Worm (Caenorhabditis elegans) whole organism, young adult: ENCODE data around the gene B0336.13.

ENCODE experiments used
- B0019.2 ChIP-seq: fragments of 200-800 bp; sonication (Bioruptor generic); conservative IDR thresholded peaks from 2 replicates; pipeline ENCODE4 v1.3.6; 2022; ENCODE audit warnings: missing genetic modification reagents, missing genetic modification characterization, missing compliant biosample characterization
- F23B12.7 ChIP-seq: sonication (generic microtip); optimal IDR thresholded peaks from 2 replicates; lab custom pipeline; 2017; ENCODE audit warnings: missing genetic modification characterization, mild to moderate bottlenecking, missing compliant biosample characterization, antibody characterized with exemption, moderate library complexity; ENCODE audit not compliant: insufficient read depth
- F55B11.4 ChIP-seq: sonication (generic microtip); optimal IDR thresholded peaks from 2 replicates; lab custom pipeline; 2016; ENCODE audit warnings: missing compliant biosample characterization, missing genetic modification characterization, borderline replicate concordance; ENCODE audit not compliant: insufficient read depth
- F57A8.1 ChIP-seq: fragments of 200-800 bp; sonication (Bioruptor generic); optimal IDR thresholded peaks from 2 replicates; lab custom pipeline; 2018; ENCODE audit warnings: mild to moderate bottlenecking, missing genetic modification characterization, moderate library complexity, missing compliant biosample characterization
- T07F8.4 ChIP-seq: sonication (generic microtip); optimal IDR thresholded peaks from 2 replicates; lab custom pipeline; 2016; ENCODE audit warnings: mild to moderate bottlenecking, missing genetic modification characterization, moderate library complexity, missing compliant biosample characterization
- Y53G8AR.9 ChIP-seq: fragments of 200-800 bp; sonication (Bioruptor generic); conservative IDR thresholded peaks from 2 replicates; pipeline ENCODE4 v1.3.6; 2022; ENCODE audit warnings: missing genetic modification reagents, missing genetic modification characterization, missing compliant biosample characterization
- Y56A3A.18 ChIP-seq: fragments of 200-800 bp; sonication (Bioruptor generic); IDR thresholded peaks from 2 replicates; pipeline ENCODE4 v1.3.6; 2022; ENCODE audit warnings: missing genetic modification reagents, missing genetic modification characterization, missing compliant biosample characterization
- Y95B8A.8 ChIP-seq: fragments of 200-800 bp; sonication (Bioruptor generic); IDR thresholded peaks from 2 replicates; pipeline ENCODE4 v1.3.6; 2022; ENCODE audit warnings: missing genetic modification reagents, missing genetic modification characterization, missing compliant biosample characterization
- aptf-2 ChIP-seq: fragments of 200-800 bp; sonication (Bioruptor generic); conservative IDR thresholded peaks from 2 replicates; pipeline ENCODE4 v1.3.6; 2022; ENCODE audit warnings: missing genetic modification reagents, missing genetic modification characterization, missing compliant biosample characterization
- cebp-2 ChIP-seq: fragments of 200-800 bp; sonication (Bioruptor generic); IDR thresholded peaks from 2 replicates; pipeline ENCODE4 v1.3.6; 2022; ENCODE audit warnings: missing genetic modification characterization, missing compliant biosample characterization
- ceh-58 ChIP-seq: fragments of 200-800 bp; sonication (Bioruptor generic); IDR thresholded peaks from 2 replicates; pipeline ENCODE4 v1.3.6; 2022; ENCODE audit warnings: missing genetic modification characterization, missing compliant biosample characterization
- die-1 ChIP-seq: sonication (generic microtip); optimal IDR thresholded peaks from 2 replicates; lab custom pipeline; 2016; ENCODE audit warnings: missing genotype, mild to moderate bottlenecking, missing genetic modification characterization, missing compliant biosample characterization
- egl-44 ChIP-seq: fragments of 200-800 bp; sonication (Bioruptor generic); IDR thresholded peaks from 2 replicates; pipeline ENCODE4 v1.3.6; 2022; ENCODE audit warnings: missing genetic modification reagents, missing genetic modification characterization, missing compliant biosample characterization
- ekl-4 ChIP-seq: fragments of 200-800 bp; sonication (Bioruptor generic); IDR thresholded peaks from 2 replicates; pipeline ENCODE4 v1.3.6; 2022; ENCODE audit warnings: missing genetic modification reagents, missing genetic modification characterization, missing compliant biosample characterization
- hlh-12 ChIP-seq: sonication (generic microtip); optimal IDR thresholded peaks from 2 replicates; lab custom pipeline; 2016; ENCODE audit warnings: missing genetic modification characterization, missing compliant biosample characterization
- hrde-1 ChIP-seq: sonication (generic microtip); optimal IDR thresholded peaks from 2 replicates; lab custom pipeline; 2016; ENCODE audit warnings: missing genetic modification characterization, mild to moderate bottlenecking, missing compliant biosample characterization, moderate library complexity, missing genotype, missing genetic modification reagents, borderline replicate concordance
- lsy-27 ChIP-seq: sonication (generic microtip); optimal IDR thresholded peaks from 2 replicates; lab custom pipeline; 2017; ENCODE audit warnings: missing genetic modification characterization, mild to moderate bottlenecking, missing compliant biosample characterization, antibody characterized with exemption, missing genotype, borderline replicate concordance; ENCODE audit not compliant: insufficient read depth
- nfya-1 ChIP-seq: sonication (generic microtip); optimal IDR thresholded peaks from 2 replicates; lab custom pipeline; 2017; ENCODE audit warnings: antibody characterized with exemption, missing compliant biosample characterization, missing genetic modification characterization, borderline replicate concordance; ENCODE audit not compliant: insufficient read depth
- nhr-80 ChIP-seq: sonication (generic microtip); optimal IDR thresholded peaks from 2 replicates; lab custom pipeline; 2016; ENCODE audit warnings: missing genetic modification characterization, missing compliant biosample characterization
- pha-4 ChIP-seq: fragments of 150-350 bp; sonication (generic microtip); optimal IDR thresholded peaks from 2 replicates; lab custom pipeline; 2014; ENCODE audit warnings: missing biosample characterization, missing genetic modification reagents, missing genetic modification characterization
- snpc-4 ChIP-seq, 5 experiments: fragments of 150-350 bp in 1 of 5; sonication (generic microtip) in 4 of 5; optimal IDR thresholded peaks; 2 replicates each; lab custom pipeline; 2014 to 2018; ENCODE audit warnings: missing genetic modification characterization in 5 of 5, missing biosample characterization in 3 of 5, antibody characterized with exemption in 2 of 5, mild to moderate bottlenecking in 2 of 5, missing compliant biosample characterization in 2 of 5, missing genotype in 2 of 5, moderate library complexity in 2 of 5, missing genetic modification reagents in 1 of 5
- sptf-2 ChIP-seq: fragments of 200-800 bp; sonication (Bioruptor generic); optimal IDR thresholded peaks from 2 replicates; lab custom pipeline; 2018; ENCODE audit warnings: mild to moderate bottlenecking, missing genetic modification characterization, missing compliant biosample characterization
- tbx-9 ChIP-seq: sonication (generic microtip); optimal IDR thresholded peaks from 2 replicates; lab custom pipeline; 2016; ENCODE audit warnings: borderline replicate concordance, missing genetic modification characterization, inconsistent platforms, missing compliant biosample characterization
- ztf-28 ChIP-seq: fragments of 200-800 bp; sonication (Bioruptor generic); IDR thresholded peaks from 2 replicates; pipeline ENCODE4 v1.3.6; 2022; ENCODE audit warnings: missing genetic modification reagents, missing genetic modification characterization, missing compliant biosample characterization

The B0336.13 gene

DNA sequence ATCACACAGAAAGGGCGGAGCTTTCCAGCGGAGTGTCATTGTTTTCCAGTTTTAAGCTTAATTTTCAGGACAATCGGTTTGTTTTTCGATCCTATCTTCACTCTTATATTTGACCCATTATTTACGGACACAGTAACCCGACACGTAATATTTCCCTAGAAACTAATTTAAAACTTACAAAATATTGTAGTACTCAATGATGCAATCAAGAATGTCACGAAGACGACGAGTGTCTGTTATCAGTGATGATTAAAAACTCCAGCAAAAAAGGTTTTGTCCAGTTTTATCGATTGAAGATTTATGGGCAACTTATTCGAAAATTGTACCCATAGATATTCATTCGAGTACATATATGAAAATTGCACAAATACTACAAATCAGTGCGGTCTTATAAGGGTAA, 39.1 kb downstream of the B0336.13 start, which contains the start of gene B0244.17:
TSS of gene B0244.17 (plus strand) at position 301 of the 400 bp plus-strand sequence.
- TF ChIP-seq F57A8.1 (GFP tag; lab: Kevin White, UChicago) (no peak), nhr-80 (tag; lab: Kevin White, UChicago) (peak; percentile 0)
- TF ChIP-seq, all 124 proteins: peak for 1

DNA sequence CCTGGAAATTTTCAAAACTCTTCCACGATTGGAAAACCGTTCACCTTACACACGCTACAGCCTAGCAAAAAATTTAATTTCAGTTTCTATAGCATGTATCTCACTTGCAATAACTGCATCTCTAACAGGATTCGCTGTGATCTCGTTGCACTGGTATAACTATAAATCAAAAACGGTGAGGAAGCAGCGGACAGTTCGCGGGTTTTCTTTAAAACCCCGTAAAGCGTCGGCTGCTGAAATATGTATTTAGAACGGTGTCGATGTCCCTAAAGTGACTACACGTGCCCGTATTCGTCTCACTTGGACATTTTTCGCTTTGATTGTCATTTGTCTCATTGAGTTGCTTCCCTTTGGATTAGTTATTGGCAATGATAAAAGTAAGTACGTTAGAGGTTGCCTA, 40.5 kb downstream of the B0336.13 start:
- no peak for TF ChIP-seq lsy-27
- TF ChIP-seq snpc-4 (GFP tag; optimal IDR thresholded peaks at IDR 0.05; lab: Kevin White, UChicago), result no peak
- TF ChIP-seq snpc-4 (tag; optimal IDR thresholded peaks at IDR 0.05; lab: Kevin White, UChicago), result peak in 2 of 4 experiments; percentile 45 to 66

ce11 chrIII:5734905-5735304, 41.1 kb downstream of the B0336.13 start, which contains the start of gene B0244.10:
Gene B0244.10 (plus strand): TSS chrIII:5735158.
- TF ChIP-seq nhr-80 (tag; lab: Kevin White, UChicago), result peak; percentile 49
- no peak for TF ChIP-seq B0019.2 (GFP tag; lab: Robert Waterston, UW)
- TF ChIP-seq, all 124 proteins: peak for 1

- TF ChIP-seq die-1 (no peak), Y95B8A.8 (GFP tag; lab: Robert Waterston, UW) (no peak), ztf-28 (GFP tag; lab: Robert Waterston, UW) (no peak), ceh-58 (GFP tag; lab: Robert Waterston, UW) (no peak), egl-44 (GFP tag; lab: Robert Waterston, UW) (no peak), nfya-1 (tag; lab: Kevin White, UChicago) (no peak), ekl-4 (GFP tag; lab: Robert Waterston, UW) (no peak), hrde-1 (tag; lab: Kevin White, UChicago) (no peak), Y53G8AR.9 (no peak), F55B11.4 (no peak), F23B12.7 (tag; lab: Kevin White, UChicago) (no peak), Y56A3A.18 (GFP tag; lab: Robert Waterston, UW) (no peak), sptf-2 (no peak), cebp-2 (GFP tag; lab: Robert Waterston, UW) (no peak)
These were observed 43.9 kb downstream of the B0336.13 start, which contains the start of gene B0244.6 for ce11 chrIII:5737708-5738107. Gene B0244.6 (plus strand): TSS chrIII:5738008.

DNA sequence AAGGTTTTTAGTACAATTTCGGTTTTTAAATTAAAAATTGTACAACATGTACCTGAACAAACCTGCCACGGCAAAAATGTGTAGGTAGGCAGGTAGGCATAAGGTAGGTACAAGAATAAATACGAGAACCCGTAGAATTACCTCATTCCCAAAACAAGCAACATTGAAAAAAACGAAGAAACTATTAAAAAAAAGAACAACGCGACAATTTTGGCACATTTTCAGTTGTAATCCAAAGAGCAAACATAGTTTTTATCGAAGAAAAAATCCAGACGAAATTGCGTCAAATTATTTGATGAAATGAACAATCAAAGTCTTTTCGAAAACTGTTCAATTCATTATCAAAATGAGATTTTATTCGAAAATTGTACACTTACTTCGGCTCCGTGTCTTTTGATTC, 46.8 kb downstream of the B0336.13 start, which contains the start of gene B0244.16:
TSS of gene B0244.16 (plus strand) at position 301 of the 400 bp plus-strand sequence.
- TF ChIP-seq aptf-2 (no peak), T07F8.4 (tag; lab: Kevin White, UChicago) (no peak), hlh-12 (no peak), tbx-9 (tag; lab: Kevin White, UChicago) (no peak)

DNA sequence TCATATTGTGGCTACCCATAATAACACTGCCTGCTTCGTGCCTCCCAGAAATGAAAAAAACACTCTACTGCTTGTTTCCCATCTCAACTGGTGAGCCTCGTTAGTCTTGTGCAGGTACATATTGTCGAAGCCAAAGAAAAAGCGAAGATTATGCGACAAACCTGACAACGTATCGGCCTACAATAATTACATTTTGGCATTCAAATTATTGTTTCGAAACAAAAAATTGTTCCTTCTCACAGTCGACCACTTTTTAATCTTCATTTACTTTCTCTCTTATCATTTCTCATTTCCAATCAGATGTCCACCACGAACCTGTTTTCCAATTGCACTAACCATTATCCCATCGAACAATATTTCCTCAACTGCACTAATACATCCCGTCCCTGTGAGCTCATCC, 49.2 kb downstream of the B0336.13 start, which contains the start of gene B0244.15:
TSS of gene B0244.15 (plus strand) at position 301 of the 400 bp plus-strand sequence.
- no peak for TF ChIP-seq pha-4
